Fruit fly (Drosophila melanogaster) whole organism, pupa: ENCODE data around the gene RIOK2.
A peak's percentile ranks its signal among the peaks of the same experiment; 100 is the strongest.

Source experiments
- CG10348 ChIP-seq: fragments of 200-800 bp; sonication (Bioruptor generic); IDR thresholded peaks from 2 replicates; pipeline ENCODE4 v1.3.6; 2022; ENCODE audit warnings: missing biosample characterization, missing genetic modification characterization
- CG12605 ChIP-seq: fragments of 200-800 bp; sonication (Bioruptor generic); IDR thresholded peaks from 2 replicates; pipeline ENCODE4 v1.3.6; 2022; ENCODE audit warnings: missing biosample characterization, missing genetic modification characterization
- CG13204 ChIP-seq: fragments of 200-800 bp; sonication (Bioruptor generic); optimal IDR thresholded peaks from 2 replicates; lab custom pipeline; 2018; ENCODE audit warnings: missing biosample characterization, mild to moderate bottlenecking, missing genetic modification characterization, moderate library complexity
- CG14655 ChIP-seq: fragments of 200-800 bp; sonication (Bioruptor generic); optimal IDR thresholded peaks from 3 replicates; lab custom pipeline; 2017; ENCODE audit warnings: mild to moderate bottlenecking, missing biosample characterization, missing genetic modification reagents, missing genetic modification characterization
- CG15710 ChIP-seq: fragments of 200-800 bp; sonication (Bioruptor generic); optimal IDR thresholded peaks from 2 replicates; lab custom pipeline; 2018; ENCODE audit warnings: missing biosample characterization, mild to moderate bottlenecking, missing genetic modification characterization, moderate library complexity
- CG17806 ChIP-seq: fragments of 200-800 bp; sonication (Bioruptor generic); optimal IDR thresholded peaks from 2 replicates; lab custom pipeline; 2018; ENCODE audit warnings: missing biosample characterization, mild to moderate bottlenecking, missing genetic modification characterization, moderate library complexity
- CG32121 ChIP-seq: fragments of 200-800 bp; sonication (Bioruptor generic); IDR thresholded peaks from 2 replicates; pipeline ENCODE4 v1.3.6; 2022; ENCODE audit warnings: missing biosample characterization, missing genetic modification characterization
- CG34367 ChIP-seq: fragments of 200-800 bp; sonication (Bioruptor generic); optimal IDR thresholded peaks from 2 replicates; lab custom pipeline; 2018; ENCODE audit warnings: missing biosample characterization, mild to moderate bottlenecking, missing genetic modification characterization
- CG4496 ChIP-seq: fragments of 200-800 bp; sonication (Bioruptor generic); IDR thresholded peaks from 3 replicates; pipeline ENCODE4 v1.3.6; 2022; ENCODE audit warnings: missing biosample characterization, missing genetic modification characterization
- CG8159 ChIP-seq: fragments of 200-800 bp; sonication (Bioruptor generic); optimal IDR thresholded peaks from 3 replicates; lab custom pipeline; 2018; ENCODE audit warnings: missing biosample characterization, mild to moderate bottlenecking, missing genetic modification characterization, moderate library complexity
- CG8301 ChIP-seq: fragments of 200-800 bp; sonication (Bioruptor generic); optimal IDR thresholded peaks from 2 replicates; lab custom pipeline; 2018; ENCODE audit warnings: missing biosample characterization, mild to moderate bottlenecking, missing genetic modification characterization
- CG9948 ChIP-seq: fragments of 200-800 bp; sonication (Bioruptor generic); optimal IDR thresholded peaks from 2 replicates; lab custom pipeline; 2018; ENCODE audit warnings: missing biosample characterization, mild to moderate bottlenecking, missing genetic modification characterization, moderate library complexity
- D1 ChIP-seq: fragments of 200-800 bp; sonication (Bioruptor generic); optimal IDR thresholded peaks from 2 replicates; lab custom pipeline; 2018; ENCODE audit warnings: missing biosample characterization, mild to moderate bottlenecking, missing genetic modification characterization, moderate library complexity
- EcR ChIP-seq: fragments of 200-800 bp; sonication (Bioruptor generic); optimal IDR thresholded peaks from 3 replicates; lab custom pipeline; 2019; ENCODE audit warnings: missing biosample characterization, missing genetic modification characterization, mild to moderate bottlenecking, moderate library complexity, missing genetic modification reagents
- Ets98B ChIP-seq: fragments of 200-800 bp; sonication (Bioruptor generic); IDR thresholded peaks from 2 replicates; pipeline ENCODE4 v1.3.6; 2022; ENCODE audit warnings: missing biosample characterization, missing genetic modification characterization
- Pif1A ChIP-seq: fragments of 200-800 bp; sonication (Bioruptor generic); optimal IDR thresholded peaks from 3 replicates; lab custom pipeline; 2016; ENCODE audit warnings: missing biosample characterization, missing genetic modification characterization
- Pif1B ChIP-seq: fragments of 200-800 bp; sonication (Bioruptor generic); optimal IDR thresholded peaks from 3 replicates; lab custom pipeline; 2016; ENCODE audit warnings: missing biosample characterization, missing genetic modification characterization
- Snoo ChIP-seq: fragments of 200-800 bp; sonication (Bioruptor generic); optimal IDR thresholded peaks from 3 replicates; lab custom pipeline; 2017; ENCODE audit warnings: missing biosample characterization, mild to moderate bottlenecking, missing genetic modification characterization, inconsistent platforms
- fd96Ca ChIP-seq: fragments of 200-800 bp; sonication (Bioruptor generic); IDR thresholded peaks from 3 replicates; pipeline ENCODE4 v1.3.6; 2022; ENCODE audit warnings: missing biosample characterization, missing genetic modification characterization
- gl ChIP-seq: fragments of 200-800 bp; sonication (Bioruptor generic); optimal IDR thresholded peaks from 2 replicates; lab custom pipeline; 2018; ENCODE audit warnings: missing biosample characterization, mild to moderate bottlenecking, missing genetic modification characterization
- rn ChIP-seq: fragments of 200-800 bp; sonication (Bioruptor generic); IDR thresholded peaks from 2 replicates; pipeline ENCODE4 v1.3.6; 2022; ENCODE audit warnings: missing biosample characterization, missing genetic modification characterization

Gene RIOK2

dm6 chr3R:25245052-25245813 lies 20.4 kb upstream of the RIOK2 start, which contains the start of gene bam:
Gene bam (minus strand): TSS chr3R:25245109.
- TF ChIP-seq EcR (GFP tag; lab: Kevin White, UChicago) (peak; percentile 81), fd96Ca (no peak)

- TF ChIP-seq D1 (tag; lab: Kevin White, UChicago) (no peak), CG13204 (GFP tag; lab: Kevin White, UChicago) (no peak), CG17806 (peak; percentile 71), CG9948 (tag; lab: Kevin White, UChicago) (peak; percentile 67), CG32121 (GFP tag; lab: Robert Waterston, UW) (peak; percentile 67), fd96Ca (no peak; the same call in 1 of the 3 replicates), Ets98B (GFP tag; lab: Robert Waterston, UW) (peak; percentile 86), CG14655 (GFP tag; lab: Kevin White, UChicago) (no peak), CG8301 (tag; lab: Kevin White, UChicago) (no peak), CG10348 (peak; percentile 32; the same call in 1 of the 2 replicates), Snoo (tag; lab: Kevin White, UChicago) (peak; percentile 98), CG8159 (peak; percentile 81), CG15710 (tag; lab: Kevin White, UChicago) (peak; percentile 90), EcR (GFP tag; lab: Kevin White, UChicago) (no peak), rn (peak; percentile 87), Pif1B (no peak), CG12605 (GFP tag; lab: Robert Waterston, UW) (peak; percentile 89), Pif1A (GFP tag; lab: Kevin White, UChicago) (peak; percentile 92), CG4496 (GFP tag; lab: Robert Waterston, UW) (peak; percentile 97), gl (tag; lab: Kevin White, UChicago) (peak; percentile 80), CG34367 (tag; lab: Kevin White, UChicago) (peak; percentile 91)
These were observed 18.2 kb upstream of the RIOK2 start, which contains the start of the genes RpS27 and Nup37 for dm6 chr3R:25247379-25247869. Gene RpS27 (minus strand): TSS chr3R:25247514. Gene Nup37 (plus strand): TSS chr3R:25247658.

- no peak for TF ChIP-seq Snoo (tag; lab: Kevin White, UChicago)
- no peak for TF ChIP-seq EcR (GFP tag; lab: Kevin White, UChicago)
- no peak for TF ChIP-seq CG8159
- TF ChIP-seq CG13204 (GFP tag; lab: Kevin White, UChicago): no peak
- no peak for TF ChIP-seq gl (tag; lab: Kevin White, UChicago)
- no peak for TF ChIP-seq fd96Ca
- TF ChIP-seq CG14655 (GFP tag; lab: Kevin White, UChicago): no peak
- no peak for TF ChIP-seq CG15710 (tag; lab: Kevin White, UChicago)
- TF ChIP-seq CG8301 (tag; lab: Kevin White, UChicago): no peak
- no peak for TF ChIP-seq D1 (tag; lab: Kevin White, UChicago)
- no peak for TF ChIP-seq Pif1B
- no peak for TF ChIP-seq CG17806
- TF ChIP-seq CG10348: no peak
- TF ChIP-seq CG4496 (GFP tag; lab: Robert Waterston, UW): no peak
These were observed 16.2 kb upstream of the RIOK2 start, which contains the start of gene Nup358 for dm6 chr3R:25249145-25250141. Gene Nup358 (plus strand): TSS chr3R:25249348.

- TF ChIP-seq CG12605 (GFP tag; lab: Robert Waterston, UW) (peak; percentile 93), D1 (tag; lab: Kevin White, UChicago) (no peak), rn (peak; percentile 96), CG8301 (tag; lab: Kevin White, UChicago) (peak; percentile 92), CG14655 (GFP tag; lab: Kevin White, UChicago) (no peak), EcR (GFP tag; lab: Kevin White, UChicago) (peak; percentile 55), fd96Ca (peak; percentile 98), CG9948 (tag; lab: Kevin White, UChicago) (peak; percentile 93), CG17806 (peak; percentile 93), CG8159 (peak; percentile 93), CG34367 (tag; lab: Kevin White, UChicago) (peak; percentile 92), Pif1B (no peak), CG10348 (peak; percentile 96), CG13204 (GFP tag; lab: Kevin White, UChicago) (no peak), CG4496 (GFP tag; lab: Robert Waterston, UW) (peak; percentile 98), Snoo (tag; lab: Kevin White, UChicago) (peak; percentile 95), Ets98B (GFP tag; lab: Robert Waterston, UW) (peak; percentile 96), CG15710 (tag; lab: Kevin White, UChicago) (peak; percentile 96), CG32121 (GFP tag; lab: Robert Waterston, UW) (peak; percentile 97), gl (tag; lab: Kevin White, UChicago) (peak; percentile 86)
These were observed 6.9 kb upstream of the RIOK2 start, which contains the start of gene CG11857 for dm6 chr3R:25258628-25259240. Gene CG11857 (plus strand): TSS chr3R:25258898.
